Fruit fly (Drosophila melanogaster) whole organism, adult: ENCODE results near the gene Ufd1.
A peak's percentile ranks its signal among the peaks of the same experiment; 100 is the strongest.

Source experiments
- CG14711 ChIP-seq: fragments of 200-800 bp; sonication (Bioruptor generic); optimal IDR thresholded peaks from 2 replicates; lab custom pipeline; 2018; ENCODE audit warnings: missing biosample characterization, mild to moderate bottlenecking, missing genetic modification characterization, moderate library complexity
- CG1620 ChIP-seq: fragments of 200-800 bp; sonication (Bioruptor generic); optimal IDR thresholded peaks from 2 replicates; lab custom pipeline; 2016; ENCODE audit warnings: missing biosample characterization, missing genetic modification characterization
- CG7045 ChIP-seq: fragments of 200-800 bp; sonication (Bioruptor generic); optimal IDR thresholded peaks from 2 replicates; lab custom pipeline; 2017; ENCODE audit warnings: missing biosample characterization, mild to moderate bottlenecking, missing genetic modification characterization
- CG7101 ChIP-seq: fragments of 200-800 bp; sonication (Bioruptor generic); optimal IDR thresholded peaks from 2 replicates; lab custom pipeline; 2018; ENCODE audit warnings: missing biosample characterization, mild to moderate bottlenecking, missing genetic modification characterization, moderate library complexity
- Hr96 ChIP-seq: fragments of 200-800 bp; sonication (Bioruptor generic); optimal IDR thresholded peaks from 2 replicates; lab custom pipeline; 2016; ENCODE audit warnings: missing biosample characterization, missing genetic modification characterization
- Mnt ChIP-seq: fragments of 200-800 bp; sonication (Bioruptor generic); optimal IDR thresholded peaks from 2 replicates; lab custom pipeline; 2016; ENCODE audit warnings: missing biosample characterization, mild to moderate bottlenecking, missing genetic modification characterization
- bab1 ChIP-seq: fragments of 200-800 bp; sonication (Bioruptor generic); optimal IDR thresholded peaks from 3 replicates; lab custom pipeline; 2019; ENCODE audit warnings: missing biosample characterization, mild to moderate bottlenecking, missing genetic modification characterization, moderate library complexity
- cic ChIP-seq: fragments of 200-800 bp; sonication (Bioruptor generic); optimal IDR thresholded peaks from 2 replicates; lab custom pipeline; 2017; ENCODE audit warnings: missing biosample characterization, mild to moderate bottlenecking, missing genetic modification characterization, moderate library complexity
- pad ChIP-seq: fragments of 200-800 bp; sonication (Bioruptor generic); optimal IDR thresholded peaks from 3 replicates; lab custom pipeline; 2017; ENCODE audit warnings: missing biosample characterization, missing genetic modification characterization, mild to moderate bottlenecking, moderate library complexity, missing genetic modification reagents

- TF ChIP-seq pad (GFP tag; lab: Kevin White, UChicago) (no peak), CG1620 (GFP tag; lab: Kevin White, UChicago) (no peak), CG7045 (no peak), CG14711 (tag; lab: Kevin White, UChicago) (peak; percentile 33), Hr96 (no peak), cic (GFP tag; lab: Kevin White, UChicago) (no peak), CG7101 (tag; lab: Kevin White, UChicago) (no peak), Mnt (GFP tag; lab: Kevin White, UChicago) (peak; percentile 3), bab1 (GFP tag; lab: Kevin White, UChicago) (peak; percentile 58)
These were observed 2.9 kb upstream of the Ufd1 start for dm6 chr3L:11125636-11126532.
